Worm (Caenorhabditis elegans) whole organism, young adult: ENCODE data around the gene unc-103.
A peak's percentile ranks its signal among the peaks of the same experiment; 100 is the strongest.

Experiments used
- C06A6.2 ChIP-seq: fragments of 200-800 bp; sonication (Bioruptor generic); conservative IDR thresholded peaks from 2 replicates; pipeline ENCODE4 v1.3.6; 2022; ENCODE audit warnings: missing genetic modification characterization, missing compliant biosample characterization
- C17E4.6 ChIP-seq: fragments of 200-800 bp; sonication (Bioruptor generic); IDR thresholded peaks from 2 replicates; pipeline ENCODE4 v1.3.6; 2022; ENCODE audit warnings: missing genetic modification reagents, missing genetic modification characterization, missing compliant biosample characterization
- F22D6.2 ChIP-seq: sonication (generic microtip); optimal IDR thresholded peaks from 2 replicates; lab custom pipeline; 2016; ENCODE audit warnings: mild to moderate bottlenecking, missing genetic modification characterization, missing compliant biosample characterization
- F33H1.4 ChIP-seq: fragments of 200-800 bp; sonication (Bioruptor generic); IDR thresholded peaks from 2 replicates; pipeline ENCODE4 v1.3.6; 2022; ENCODE audit warnings: missing genetic modification reagents, missing genetic modification characterization, missing compliant biosample characterization
- F37B4.10 ChIP-seq: fragments of 200-800 bp; sonication (Bioruptor generic); IDR thresholded peaks from 2 replicates; pipeline ENCODE4 v1.3.6; 2022; ENCODE audit warnings: missing genetic modification characterization, missing compliant biosample characterization
- F55B11.4 ChIP-seq: sonication (generic microtip); optimal IDR thresholded peaks from 2 replicates; lab custom pipeline; 2016; ENCODE audit warnings: missing compliant biosample characterization, missing genetic modification characterization, borderline replicate concordance; ENCODE audit not compliant: insufficient read depth
- F57A8.1 ChIP-seq: fragments of 200-800 bp; sonication (Bioruptor generic); optimal IDR thresholded peaks from 2 replicates; lab custom pipeline; 2018; ENCODE audit warnings: mild to moderate bottlenecking, missing genetic modification characterization, moderate library complexity, missing compliant biosample characterization
- K11D2.4 ChIP-seq: fragments of 200-800 bp; sonication (Bioruptor generic); IDR thresholded peaks from 2 replicates; pipeline ENCODE4 v1.3.6; 2022; ENCODE audit warnings: missing genetic modification reagents, missing genetic modification characterization, missing compliant biosample characterization
- K12H6.12 ChIP-seq: fragments of 200-800 bp; sonication (Bioruptor generic); optimal IDR thresholded peaks from 2 replicates; lab custom pipeline; 2018; ENCODE audit warnings: mild to moderate bottlenecking, missing genetic modification characterization, missing compliant biosample characterization
- Y79H2A.3 ChIP-seq: fragments of 200-800 bp; sonication (Bioruptor generic); conservative IDR thresholded peaks from 2 replicates; pipeline ENCODE4 v1.3.6; 2022; ENCODE audit warnings: missing genetic modification reagents, missing genetic modification characterization, missing compliant biosample characterization
- Y95B8A.8 ChIP-seq: fragments of 200-800 bp; sonication (Bioruptor generic); IDR thresholded peaks from 2 replicates; pipeline ENCODE4 v1.3.6; 2022; ENCODE audit warnings: missing genetic modification reagents, missing genetic modification characterization, missing compliant biosample characterization
- akir-1 ChIP-seq: fragments of 200-800 bp; sonication (Bioruptor generic); optimal IDR thresholded peaks from 2 replicates; lab custom pipeline; 2018; ENCODE audit warnings: mild to moderate bottlenecking, missing genetic modification characterization, moderate library complexity, missing compliant biosample characterization
- atf-7 ChIP-seq: sonication (generic microtip); optimal IDR thresholded peaks from 2 replicates; lab custom pipeline; 2017; ENCODE audit warnings: mild to moderate bottlenecking, missing genetic modification characterization, missing compliant biosample characterization
- attf-5 ChIP-seq: fragments of 200-800 bp; sonication (Bioruptor generic); optimal IDR thresholded peaks from 2 replicates; lab custom pipeline; 2018; ENCODE audit warnings: mild to moderate bottlenecking, missing genetic modification characterization, missing compliant biosample characterization
- bed-2 ChIP-seq: fragments of 200-800 bp; sonication (Bioruptor generic); IDR thresholded peaks from 2 replicates; pipeline ENCODE4 v1.3.6; 2022; ENCODE audit warnings: missing genetic modification reagents, missing genetic modification characterization, missing compliant biosample characterization
- ceh-27 ChIP-seq: fragments of 200-800 bp; sonication (Bioruptor generic); optimal IDR thresholded peaks from 2 replicates; lab custom pipeline; 2018; ENCODE audit warnings: mild to moderate bottlenecking, missing genetic modification characterization, moderate library complexity, missing compliant biosample characterization
- ceh-40 ChIP-seq: fragments of 200-800 bp; sonication (Bioruptor generic); IDR thresholded peaks from 2 replicates; pipeline ENCODE4 v1.3.6; 2022; ENCODE audit warnings: missing genetic modification characterization, missing compliant biosample characterization
- ceh-91 ChIP-seq: fragments of 200-800 bp; sonication (Bioruptor generic); IDR thresholded peaks from 2 replicates; pipeline ENCODE4 v1.3.6; 2022; ENCODE audit warnings: missing genetic modification reagents, missing genetic modification characterization, missing compliant biosample characterization
- chd-7 ChIP-seq: sonication (generic microtip); optimal IDR thresholded peaks from 2 replicates; lab custom pipeline; 2016; ENCODE audit warnings: mild to moderate bottlenecking, missing genetic modification characterization, moderate library complexity, missing compliant biosample characterization
- die-1 ChIP-seq: sonication (generic microtip); optimal IDR thresholded peaks from 2 replicates; lab custom pipeline; 2016; ENCODE audit warnings: missing genotype, mild to moderate bottlenecking, missing genetic modification characterization, missing compliant biosample characterization
- efl-1 ChIP-seq: fragments of 150-350 bp; optimal IDR thresholded peaks from 2 replicates; lab custom pipeline; 2014; ENCODE audit warnings: missing biosample characterization, missing genetic modification reagents, missing genetic modification characterization
- egl-44 ChIP-seq: fragments of 200-800 bp; sonication (Bioruptor generic); IDR thresholded peaks from 2 replicates; pipeline ENCODE4 v1.3.6; 2022; ENCODE audit warnings: missing genetic modification reagents, missing genetic modification characterization, missing compliant biosample characterization
- ekl-4 ChIP-seq: fragments of 200-800 bp; sonication (Bioruptor generic); IDR thresholded peaks from 2 replicates; pipeline ENCODE4 v1.3.6; 2022; ENCODE audit warnings: missing genetic modification reagents, missing genetic modification characterization, missing compliant biosample characterization
- him-1 ChIP-seq: sonication (generic microtip); optimal IDR thresholded peaks from 2 replicates; lab custom pipeline; 2016; ENCODE audit warnings: missing genotype, missing genetic modification reagents, missing genetic modification characterization, missing compliant biosample characterization
- hlh-26 ChIP-seq: fragments of 200-800 bp; sonication (Bioruptor generic); conservative IDR thresholded peaks from 2 replicates; pipeline ENCODE4 v1.3.6; 2022; ENCODE audit warnings: missing genetic modification reagents, missing genetic modification characterization, missing compliant biosample characterization
- hmg-1.2 ChIP-seq: fragments of 200-800 bp; sonication (Bioruptor generic); IDR thresholded peaks from 2 replicates; pipeline ENCODE4 v1.3.6; 2022; ENCODE audit warnings: missing genetic modification reagents, missing genetic modification characterization, missing compliant biosample characterization
- let-526 ChIP-seq: fragments of 200-800 bp; sonication (Bioruptor generic); IDR thresholded peaks from 2 replicates; pipeline ENCODE4 v1.3.6; 2022; ENCODE audit warnings: missing genetic modification reagents, missing genetic modification characterization, missing compliant biosample characterization
- lin-35 ChIP-seq, 3 experiments: fragments of 150-350 bp in 2 of 3; sonication (generic microtip) in 1 of 3; optimal IDR thresholded peaks; 2 replicates each; lab custom pipeline; 2014 to 2018; ENCODE audit warnings: missing biosample characterization in 3 of 3, missing genetic modification characterization in 3 of 3, missing genetic modification reagents in 3 of 3
- lsl-1 ChIP-seq: fragments of 200-800 bp; sonication (Bioruptor generic); optimal IDR thresholded peaks from 2 replicates; lab custom pipeline; 2018; ENCODE audit warnings: mild to moderate bottlenecking, missing genetic modification characterization, moderate library complexity, missing compliant biosample characterization
- lsy-27 ChIP-seq: sonication (generic microtip); optimal IDR thresholded peaks from 2 replicates; lab custom pipeline; 2017; ENCODE audit warnings: missing genetic modification characterization, mild to moderate bottlenecking, missing compliant biosample characterization, antibody characterized with exemption, missing genotype, borderline replicate concordance; ENCODE audit not compliant: insufficient read depth
- madf-3 ChIP-seq: fragments of 200-800 bp; sonication (Bioruptor generic); IDR thresholded peaks from 2 replicates; pipeline ENCODE4 v1.3.6; 2022; ENCODE audit warnings: missing genetic modification reagents, missing genetic modification characterization, missing compliant biosample characterization
- madf-6 ChIP-seq: fragments of 200-800 bp; sonication (Bioruptor generic); IDR thresholded peaks from 2 replicates; pipeline ENCODE4 v1.3.6; 2022; ENCODE audit warnings: missing genetic modification reagents, missing genetic modification characterization, missing compliant biosample characterization
- mxl-1 ChIP-seq: sonication (generic microtip); optimal IDR thresholded peaks from 2 replicates; lab custom pipeline; 2016; ENCODE audit warnings: missing genetic modification characterization, missing compliant biosample characterization
- nfya-1 ChIP-seq: sonication (generic microtip); optimal IDR thresholded peaks from 2 replicates; lab custom pipeline; 2017; ENCODE audit warnings: antibody characterized with exemption, missing compliant biosample characterization, missing genetic modification characterization, borderline replicate concordance; ENCODE audit not compliant: insufficient read depth
- nfya-2 ChIP-seq: fragments of 200-800 bp; sonication (Bioruptor generic); IDR thresholded peaks from 2 replicates; pipeline ENCODE4 v1.3.6; 2022; ENCODE audit warnings: missing genetic modification reagents, missing genetic modification characterization, missing compliant biosample characterization
- nfyb-1 ChIP-seq: fragments of 200-800 bp; sonication (Bioruptor generic); IDR thresholded peaks from 2 replicates; pipeline ENCODE4 v1.3.6; 2022; ENCODE audit warnings: missing genetic modification reagents, missing genetic modification characterization, missing compliant biosample characterization
- nhr-27 ChIP-seq: fragments of 200-800 bp; sonication (Bioruptor generic); optimal IDR thresholded peaks from 2 replicates; lab custom pipeline; 2018; ENCODE audit warnings: mild to moderate bottlenecking, missing genetic modification characterization, moderate library complexity, missing compliant biosample characterization
- nhr-90 ChIP-seq: sonication (generic microtip); optimal IDR thresholded peaks from 2 replicates; lab custom pipeline; 2016; ENCODE audit warnings: missing genotype, mild to moderate bottlenecking, missing genetic modification characterization, missing compliant biosample characterization
- pha-4 ChIP-seq: fragments of 150-350 bp; sonication (generic microtip); optimal IDR thresholded peaks from 2 replicates; lab custom pipeline; 2014; ENCODE audit warnings: missing biosample characterization, missing genetic modification reagents, missing genetic modification characterization
- rcor-1 ChIP-seq: fragments of 200-800 bp; sonication (Bioruptor generic); IDR thresholded peaks from 2 replicates; pipeline ENCODE4 v1.3.6; 2022; ENCODE audit warnings: missing genetic modification reagents, missing genetic modification characterization, missing compliant biosample characterization
- snpc-4 ChIP-seq, 5 experiments: fragments of 150-350 bp in 1 of 5; sonication (generic microtip) in 4 of 5; optimal IDR thresholded peaks; 2 replicates each; lab custom pipeline; 2014 to 2018; ENCODE audit warnings: missing genetic modification characterization in 5 of 5, missing biosample characterization in 3 of 5, antibody characterized with exemption in 2 of 5, mild to moderate bottlenecking in 2 of 5, missing compliant biosample characterization in 2 of 5, missing genotype in 2 of 5, moderate library complexity in 2 of 5, missing genetic modification reagents in 1 of 5
- tlf-1 ChIP-seq: fragments of 200-800 bp; sonication (Bioruptor generic); optimal IDR thresholded peaks from 2 replicates; lab custom pipeline; 2018; ENCODE audit warnings: mild to moderate bottlenecking, missing genetic modification characterization, missing compliant biosample characterization
- unc-130 ChIP-seq: sonication (generic microtip); optimal IDR thresholded peaks from 2 replicates; lab custom pipeline; 2016; ENCODE audit warnings: missing genetic modification reagents, missing genetic modification characterization, missing compliant biosample characterization
- unc-62 ChIP-seq: fragments of 150-350 bp; optimal IDR thresholded peaks from 2 replicates; lab custom pipeline; 2014; ENCODE audit warnings: missing biosample characterization, missing genetic modification reagents, missing genetic modification characterization
- xnd-1 ChIP-seq: sonication (generic microtip); optimal IDR thresholded peaks from 2 replicates; lab custom pipeline; 2016; ENCODE audit warnings: missing genotype, missing genetic modification reagents, missing genetic modification characterization, missing compliant biosample characterization
- zim-3 ChIP-seq: sonication (generic microtip); optimal IDR thresholded peaks from 2 replicates; lab custom pipeline; 2017; ENCODE audit warnings: mild to moderate bottlenecking, missing genetic modification characterization, moderate library complexity, missing compliant biosample characterization
- ztf-18 ChIP-seq: sonication (generic microtip); optimal IDR thresholded peaks from 2 replicates; lab custom pipeline; 2016; ENCODE audit warnings: missing genotype, mild to moderate bottlenecking, missing genetic modification characterization, missing compliant biosample characterization
- ztf-3 ChIP-seq: fragments of 200-800 bp; sonication (Bioruptor generic); optimal IDR thresholded peaks from 2 replicates; lab custom pipeline; 2018; ENCODE audit warnings: mild to moderate bottlenecking, missing genetic modification characterization, missing compliant biosample characterization

The unc-103 gene

DNA sequence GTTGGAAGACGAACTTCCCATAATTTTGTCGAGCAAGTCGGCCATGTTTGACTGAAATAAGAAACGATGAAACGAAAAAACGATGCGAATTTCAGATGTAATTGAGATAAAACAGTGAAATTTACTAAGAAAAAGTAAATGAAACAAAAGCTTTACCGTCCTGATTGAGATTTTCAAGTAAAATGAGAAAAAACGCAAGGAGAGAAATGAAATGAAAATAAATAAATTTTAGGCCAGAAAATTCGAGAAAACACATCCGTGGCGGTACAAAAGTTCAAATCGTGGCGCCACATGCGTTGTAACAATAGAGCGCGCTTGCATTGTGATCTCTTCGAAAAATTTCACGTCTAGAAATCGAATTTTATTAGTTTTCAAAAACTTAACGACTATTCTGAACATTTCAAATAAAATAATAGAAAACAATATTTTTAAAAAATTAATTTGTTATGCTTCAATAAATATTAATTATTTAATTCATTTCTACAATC lies 61.0 kb downstream of the unc-103 start, which contains the start of the genes hrde-1 and C16C10.13 (continued):
- no peak for TF ChIP-seq F55B11.4 (tag; lab: Kevin White, UChicago)
- peak; percentile 7 for TF ChIP-seq ztf-18 (tag; lab: Kevin White, UChicago)
- no peak for TF ChIP-seq zim-3 (tag; lab: Kevin White, UChicago)
- TF ChIP-seq nhr-90 (tag; lab: Kevin White, UChicago) = no peak
- no peak for TF ChIP-seq nfya-1 (tag; lab: Kevin White, UChicago)
- no peak for TF ChIP-seq ceh-40
- TF ChIP-seq akir-1 = no peak
- no peak for TF ChIP-seq C06A6.2 (GFP tag; lab: Robert Waterston, UW)
- no peak for TF ChIP-seq chd-7 (tag; lab: Kevin White, UChicago)
- TF ChIP-seq Y95B8A.8 = peak; percentile 65; the same call in 1 of the 2 replicates
- TF ChIP-seq lin-35 (GFP tag; optimal IDR thresholded peaks at IDR 0.05; lab: Kevin White, UChicago) = no peak
- TF ChIP-seq F33H1.4 (GFP tag; lab: Robert Waterston, UW) = peak; percentile 78
- TF ChIP-seq K12H6.12 (tag; lab: Kevin White, UChicago) = no peak
- TF ChIP-seq snpc-4 (GFP tag; optimal IDR thresholded peaks at IDR 0.05; lab: Kevin White, UChicago) = no peak
- TF ChIP-seq snpc-4 (tag; optimal IDR thresholded peaks at IDR 0.05; lab: Kevin White, UChicago) = peak in 1 of 4 experiments; percentile 56
- peak; percentile 65; the same call in 1 of the 2 replicates for TF ChIP-seq ekl-4 (GFP tag; lab: Robert Waterston, UW)
- TF ChIP-seq pha-4 (tag; lab: Kevin White, UChicago) = no peak
- TF ChIP-seq let-526 (GFP tag; lab: Robert Waterston, UW) = no peak
- peak; percentile 51 for TF ChIP-seq him-1
- peak; percentile 93 for TF ChIP-seq unc-130 (GFP tag; lab: Kevin White, UChicago)
- TF ChIP-seq efl-1 = peak; percentile 97
- TF ChIP-seq nhr-27 (tag; lab: Kevin White, UChicago) = no peak
- no peak for TF ChIP-seq K11D2.4
- TF ChIP-seq madf-3 (GFP tag; lab: Robert Waterston, UW) = peak; percentile 87
- no peak for TF ChIP-seq die-1
- TF ChIP-seq lsl-1 (GFP tag; lab: Kevin White, UChicago) = peak; percentile 91
- peak; percentile 95 for TF ChIP-seq ceh-91 (GFP tag; lab: Robert Waterston, UW)
- peak; percentile 80 for TF ChIP-seq rcor-1 (GFP tag; lab: Robert Waterston, UW)
- TF ChIP-seq Y79H2A.3 (GFP tag; lab: Robert Waterston, UW) = no peak
- no peak for TF ChIP-seq egl-44 (GFP tag; lab: Robert Waterston, UW)
- no peak for TF ChIP-seq bed-2 (GFP tag; lab: Robert Waterston, UW)
- TF ChIP-seq mxl-1 = no peak
- TF ChIP-seq attf-5 (GFP tag; lab: Kevin White, UChicago) = no peak
- peak; percentile 66; the same call in 1 of the 2 replicates for TF ChIP-seq C17E4.6 (GFP tag; lab: Robert Waterston, UW)
- no peak for TF ChIP-seq F57A8.1 (GFP tag; lab: Kevin White, UChicago)
- no peak for TF ChIP-seq F22D6.2
- peak; percentile 79 for TF ChIP-seq tlf-1
- TF ChIP-seq atf-7 (tag; lab: Kevin White, UChicago) = no peak
- TF ChIP-seq lsy-27 = peak; percentile 21
- TF ChIP-seq madf-6 (GFP tag; lab: Robert Waterston, UW) = peak; percentile 98
- TF ChIP-seq hmg-1.2 (GFP tag; lab: Robert Waterston, UW) = peak; percentile 23; the same call in 1 of the 2 replicates
- TF ChIP-seq F37B4.10 (GFP tag; lab: Robert Waterston, UW) = no peak
- no peak for TF ChIP-seq ceh-27 (GFP tag; lab: Kevin White, UChicago)
- no peak for TF ChIP-seq nfyb-1 (GFP tag; lab: Robert Waterston, UW)
- TF ChIP-seq xnd-1 (tag; lab: Kevin White, UChicago) = peak; percentile 92
- no peak for TF ChIP-seq nfya-2 (GFP tag; lab: Robert Waterston, UW)
- no peak for TF ChIP-seq ztf-3 (GFP tag; lab: Kevin White, UChicago)
- no peak for TF ChIP-seq hlh-26 (GFP tag; lab: Robert Waterston, UW)
- TF ChIP-seq unc-62 = no peak
